Worm (Caenorhabditis elegans): ENCODE results near the gene chil-1.

DNA sequence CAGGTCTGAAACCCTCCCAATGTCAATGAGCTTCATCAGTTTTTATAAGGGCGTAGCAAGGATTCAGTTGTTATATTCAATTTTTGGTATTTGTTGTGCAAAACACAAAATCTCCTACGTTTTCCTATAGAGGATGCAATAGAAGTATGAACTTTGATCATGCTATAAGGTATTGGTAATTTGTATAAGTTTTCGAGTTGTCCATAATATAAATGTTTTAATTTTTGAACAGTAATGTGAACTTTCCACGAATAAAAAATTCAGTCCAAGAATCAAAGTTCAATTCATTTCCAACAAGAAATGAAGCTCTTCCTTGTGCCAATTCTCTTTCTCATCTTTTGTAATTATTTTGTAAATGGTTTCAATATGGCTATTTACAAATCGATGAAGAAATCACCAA lies 35.2 kb downstream of the chil-1 start, which contains the start of gene ZK938.12:
- TF ChIP-seq nhr-23 (tag; optimal IDR thresholded peaks at IDR 0.05) (no peak), egl-27 (tag; optimal IDR thresholded peaks at IDR 0.05) (no peak), nfya-1 (tag; optimal IDR thresholded peaks at IDR 0.05; ENCODE audit: insufficient read depth) (no peak), nhr-25 (tag; optimal IDR thresholded peaks at IDR 0.05) (no peak), ama-1 (optimal IDR thresholded peaks at IDR 0.05) (no peak), egl-5 (tag; optimal IDR thresholded peaks at IDR 0.05) (no peak), nhr-76 (tag; optimal IDR thresholded peaks at IDR 0.05) (no peak), nhr-237 (tag; optimal IDR thresholded peaks at IDR 0.05) (no peak), daf-12 (tag; optimal IDR thresholded peaks at IDR 0.05) (no peak), ceh-82 (tag; optimal IDR thresholded peaks at IDR 0.05) (no peak), nhr-12 (tag; optimal IDR thresholded peaks at IDR 0.05) (no peak), unc-39 (tag; optimal IDR thresholded peaks at IDR 0.05) (no peak), snpc-4 (tag; optimal IDR thresholded peaks at IDR 0.05) (no peak), nhr-77 (tag; optimal IDR thresholded peaks at IDR 0.05) (no peak)
